Worm (Caenorhabditis elegans): ENCODE measurements around the gene F58E6.4.

ce11 chrV:9750308-9750707 is at the start of gene F58E6.4:
- TF ChIP-seq him-1 (tag; optimal IDR thresholded peaks at IDR 0.05): no peak
- no peak for TF ChIP-seq W03F9.2 (tag; optimal IDR thresholded peaks at IDR 0.05)
- no peak for TF ChIP-seq dao-5 (tag; optimal IDR thresholded peaks at IDR 0.05)

Measured in whole organism, L4/young adult.